Worm (Caenorhabditis elegans) whole organism, young adult: Measurements from ENCODE around the gene srbc-54.

Source experiments
- B0261.1 ChIP-seq: sonication (generic microtip); optimal IDR thresholded peaks from 2 replicates; lab custom pipeline; 2016; ENCODE audit warnings: mild to moderate bottlenecking, missing genetic modification characterization, moderate library complexity, missing compliant biosample characterization
- F55B11.4 ChIP-seq: sonication (generic microtip); optimal IDR thresholded peaks from 2 replicates; lab custom pipeline; 2016; ENCODE audit warnings: missing compliant biosample characterization, missing genetic modification characterization, borderline replicate concordance; ENCODE audit not compliant: insufficient read depth
- Y67H2A.10 ChIP-seq: fragments of 200-800 bp; sonication (Bioruptor generic); conservative IDR thresholded peaks from 2 replicates; pipeline ENCODE4 v1.3.6; 2022; ENCODE audit warnings: missing genetic modification reagents, missing genetic modification characterization, missing compliant biosample characterization
- athp-1 ChIP-seq: sonication (generic microtip); optimal IDR thresholded peaks from 2 replicates; lab custom pipeline; 2017; ENCODE audit warnings: mild to moderate bottlenecking, missing genetic modification characterization, missing compliant biosample characterization
- attf-3 ChIP-seq: fragments of 200-800 bp; sonication (Bioruptor generic); conservative IDR thresholded peaks from 2 replicates; pipeline ENCODE4 v1.3.6; 2022; ENCODE audit warnings: missing genetic modification reagents, missing genetic modification characterization, missing compliant biosample characterization
- cebp-2 ChIP-seq: fragments of 200-800 bp; sonication (Bioruptor generic); IDR thresholded peaks from 2 replicates; pipeline ENCODE4 v1.3.6; 2022; ENCODE audit warnings: missing genetic modification characterization, missing compliant biosample characterization
- ceh-79 ChIP-seq: sonication (generic microtip); optimal IDR thresholded peaks from 2 replicates; lab custom pipeline; 2017; ENCODE audit warnings: mild to moderate bottlenecking, missing genetic modification characterization, missing compliant biosample characterization
- dox-1 ChIP-seq: fragments of 200-800 bp; sonication (Bioruptor generic); IDR thresholded peaks from 2 replicates; pipeline ENCODE4 v1.3.6; 2022; ENCODE audit warnings: missing genetic modification reagents, missing genetic modification characterization, missing compliant biosample characterization
- dpl-1 ChIP-seq: fragments of 150-350 bp; optimal IDR thresholded peaks from 2 replicates; lab custom pipeline; 2014; ENCODE audit warnings: missing biosample characterization, missing genetic modification reagents, missing genetic modification characterization
- egrh-3 ChIP-seq: fragments of 200-800 bp; sonication (Bioruptor generic); IDR thresholded peaks from 2 replicates; pipeline ENCODE4 v1.3.6; 2022; ENCODE audit warnings: missing genetic modification reagents, missing genetic modification characterization, missing compliant biosample characterization
- ets-4 ChIP-seq: fragments of 200-800 bp; sonication (Bioruptor generic); optimal IDR thresholded peaks from 2 replicates; lab custom pipeline; 2018; ENCODE audit warnings: mild to moderate bottlenecking, missing genetic modification characterization, missing compliant biosample characterization
- hlh-26 ChIP-seq: fragments of 200-800 bp; sonication (Bioruptor generic); conservative IDR thresholded peaks from 2 replicates; pipeline ENCODE4 v1.3.6; 2022; ENCODE audit warnings: missing genetic modification reagents, missing genetic modification characterization, missing compliant biosample characterization
- hmg-20 ChIP-seq: fragments of 200-800 bp; sonication (Bioruptor generic); IDR thresholded peaks from 2 replicates; pipeline ENCODE4 v1.3.6; 2022; ENCODE audit warnings: missing genetic modification reagents, missing genetic modification characterization, missing compliant biosample characterization
- hrde-1 ChIP-seq: sonication (generic microtip); optimal IDR thresholded peaks from 2 replicates; lab custom pipeline; 2016; ENCODE audit warnings: missing genetic modification characterization, mild to moderate bottlenecking, missing compliant biosample characterization, moderate library complexity, missing genotype, missing genetic modification reagents, borderline replicate concordance
- hsf-1 ChIP-seq: fragments of 200-800 bp; sonication (Bioruptor generic); IDR thresholded peaks from 2 replicates; pipeline ENCODE4 v1.3.6; 2022; ENCODE audit warnings: missing genetic modification reagents, missing genetic modification characterization, missing compliant biosample characterization
- lin-35 ChIP-seq, 3 experiments: fragments of 150-350 bp in 2 of 3; sonication (generic microtip) in 1 of 3; optimal IDR thresholded peaks; 2 replicates each; lab custom pipeline; 2014 to 2018; ENCODE audit warnings: missing biosample characterization in 3 of 3, missing genetic modification characterization in 3 of 3, missing genetic modification reagents in 3 of 3
- lin-40 ChIP-seq: sonication (generic microtip); optimal IDR thresholded peaks from 2 replicates; lab custom pipeline; 2016; ENCODE audit warnings: missing genetic modification characterization, mild to moderate bottlenecking, missing compliant biosample characterization, missing genotype, missing genetic modification reagents
- lin-54 ChIP-seq: fragments of 200-800 bp; sonication (Bioruptor generic); optimal IDR thresholded peaks from 2 replicates; lab custom pipeline; 2018; ENCODE audit warnings: mild to moderate bottlenecking, missing genetic modification characterization, missing compliant biosample characterization
- lsl-1 ChIP-seq: fragments of 200-800 bp; sonication (Bioruptor generic); optimal IDR thresholded peaks from 2 replicates; lab custom pipeline; 2018; ENCODE audit warnings: mild to moderate bottlenecking, missing genetic modification characterization, moderate library complexity, missing compliant biosample characterization
- mes-4 ChIP-seq: sonication (generic microtip); optimal IDR thresholded peaks from 2 replicates; lab custom pipeline; 2016; ENCODE audit warnings: missing genotype, missing genetic modification characterization, missing compliant biosample characterization
- mxl-1 ChIP-seq: sonication (generic microtip); optimal IDR thresholded peaks from 2 replicates; lab custom pipeline; 2016; ENCODE audit warnings: missing genetic modification characterization, missing compliant biosample characterization
- nhr-179 ChIP-seq: sonication (generic microtip); optimal IDR thresholded peaks from 2 replicates; lab custom pipeline; 2016; ENCODE audit warnings: mild to moderate bottlenecking, missing genetic modification characterization, missing compliant biosample characterization
- rpc-1 ChIP-seq, 2 experiments: fragments of 150-350 bp in 1 of 2; sonication (generic microtip) in 1 of 2; optimal IDR thresholded peaks; 2 replicates each; lab custom pipeline; 2014 to 2018; ENCODE audit warnings: missing biosample characterization in 1 of 2, missing genetic modification characterization in 1 of 2, missing genetic modification reagents in 1 of 2, missing genotype in 1 of 2
- sea-2 ChIP-seq: fragments of 200-800 bp; sonication (Bioruptor generic); IDR thresholded peaks from 2 replicates; pipeline ENCODE4 v1.3.6; 2022; ENCODE audit warnings: missing genetic modification characterization, missing compliant biosample characterization
- snpc-4 ChIP-seq, 5 experiments: fragments of 150-350 bp in 1 of 5; sonication (generic microtip) in 4 of 5; optimal IDR thresholded peaks; 2 replicates each; lab custom pipeline; 2014 to 2018; ENCODE audit warnings: missing genetic modification characterization in 5 of 5, missing biosample characterization in 3 of 5, antibody characterized with exemption in 2 of 5, mild to moderate bottlenecking in 2 of 5, missing compliant biosample characterization in 2 of 5, missing genotype in 2 of 5, moderate library complexity in 2 of 5, missing genetic modification reagents in 1 of 5
- tbx-9 ChIP-seq: sonication (generic microtip); optimal IDR thresholded peaks from 2 replicates; lab custom pipeline; 2016; ENCODE audit warnings: borderline replicate concordance, missing genetic modification characterization, inconsistent platforms, missing compliant biosample characterization
- unc-130 ChIP-seq: sonication (generic microtip); optimal IDR thresholded peaks from 2 replicates; lab custom pipeline; 2016; ENCODE audit warnings: missing genetic modification reagents, missing genetic modification characterization, missing compliant biosample characterization
- xnd-1 ChIP-seq: sonication (generic microtip); optimal IDR thresholded peaks from 2 replicates; lab custom pipeline; 2016; ENCODE audit warnings: missing genotype, missing genetic modification reagents, missing genetic modification characterization, missing compliant biosample characterization
- zim-3 ChIP-seq: sonication (generic microtip); optimal IDR thresholded peaks from 2 replicates; lab custom pipeline; 2017; ENCODE audit warnings: mild to moderate bottlenecking, missing genetic modification characterization, moderate library complexity, missing compliant biosample characterization
- ztf-3 ChIP-seq: fragments of 200-800 bp; sonication (Bioruptor generic); optimal IDR thresholded peaks from 2 replicates; lab custom pipeline; 2018; ENCODE audit warnings: mild to moderate bottlenecking, missing genetic modification characterization, missing compliant biosample characterization

Gene srbc-54

DNA sequence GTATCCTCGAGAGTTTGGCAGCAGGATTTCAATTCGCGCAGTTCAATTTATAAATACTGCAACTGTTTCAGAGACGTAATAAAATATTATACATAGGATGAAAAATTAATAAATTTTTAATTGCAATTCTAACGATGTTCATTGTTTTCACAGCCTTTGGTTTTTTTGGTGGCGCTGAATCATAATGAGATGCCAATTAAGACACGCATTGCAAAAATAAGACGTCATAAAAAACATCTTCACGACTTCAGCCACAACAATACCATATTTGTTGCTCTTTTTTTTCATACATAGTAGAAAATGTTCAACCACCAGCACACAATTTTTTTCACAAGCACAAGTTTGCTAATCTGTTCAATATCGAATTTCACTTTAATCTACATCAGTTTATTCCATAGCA lies 38.8 kb upstream of the srbc-54 start, which contains the start of gene str-56:
str-56 (plus strand) TSS at position 301 of the 400 bp plus-strand sequence.
- no peak for TF ChIP-seq ets-4
- no peak for TF ChIP-seq ceh-79
- TF ChIP-seq attf-3 (GFP tag; lab: Robert Waterston, UW) = no peak
- no peak for TF ChIP-seq mes-4
- TF ChIP-seq rpc-1 (optimal IDR thresholded peaks at IDR 0.05; lab: Kevin White, UChicago) = no peak
- no peak for TF ChIP-seq rpc-1 (tag; optimal IDR thresholded peaks at IDR 0.05; lab: Kevin White, UChicago)
- TF ChIP-seq, all 124 proteins: peak for 0

DNA sequence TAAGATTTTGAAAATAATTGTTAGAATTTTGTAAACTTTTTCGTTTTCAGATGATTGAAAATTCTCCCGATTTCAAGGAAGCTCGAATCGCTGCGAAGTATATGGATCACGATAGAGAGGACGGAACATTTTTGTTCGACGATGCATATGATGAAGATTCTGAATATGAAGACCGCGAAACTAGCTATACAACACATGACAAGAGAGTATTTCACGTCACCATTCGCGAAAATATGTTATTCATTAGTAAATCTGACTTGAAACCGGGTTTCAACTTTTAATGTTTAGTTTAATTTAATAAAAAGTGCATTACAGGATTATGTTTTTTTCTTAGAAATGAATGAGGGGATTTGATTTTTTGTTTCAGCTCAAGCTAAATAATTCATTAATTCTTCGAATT lies 36.8 kb upstream of the srbc-54 start, which contains the start of gene str-57:
str-57 (plus strand) TSS at position 301 of the 400 bp plus-strand sequence.
- TF ChIP-seq zim-3 (tag; lab: Kevin White, UChicago) (no peak), Y67H2A.10 (GFP tag; lab: Robert Waterston, UW) (no peak), cebp-2 (GFP tag; lab: Robert Waterston, UW) (no peak), hsf-1 (no peak), hmg-20 (GFP tag; lab: Robert Waterston, UW) (no peak), dpl-1 (no peak), ceh-79 (no peak)

DNA sequence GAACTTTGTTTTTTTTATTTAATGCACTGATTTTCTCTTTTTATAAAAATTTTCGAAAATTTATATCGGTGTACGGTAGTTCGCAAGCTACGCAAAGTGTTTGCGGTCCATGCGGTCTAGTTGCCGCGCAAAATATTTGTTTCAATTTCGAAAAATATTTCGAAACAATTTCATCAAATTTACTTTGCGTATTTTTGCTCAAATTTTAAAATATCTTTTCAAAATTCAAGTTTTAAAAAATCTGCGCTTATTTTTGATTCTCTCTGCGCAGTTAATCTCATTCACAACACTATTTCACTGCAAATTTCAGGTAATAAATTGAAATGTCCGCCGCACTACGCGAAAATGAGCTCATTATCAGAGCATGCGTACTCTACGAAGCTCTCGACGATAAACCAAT lies 33.9 kb upstream of the srbc-54 start, which contains the start of gene fbxa-197:
fbxa-197 (plus strand) TSS at position 301 of the 400 bp plus-strand sequence.
- peak; percentile 78 for TF ChIP-seq lsl-1 (GFP tag; lab: Kevin White, UChicago)
- no peak for TF ChIP-seq egrh-3 (GFP tag; lab: Robert Waterston, UW)
- no peak for TF ChIP-seq athp-1
- TF ChIP-seq, all 124 proteins: peak for 1

DNA sequence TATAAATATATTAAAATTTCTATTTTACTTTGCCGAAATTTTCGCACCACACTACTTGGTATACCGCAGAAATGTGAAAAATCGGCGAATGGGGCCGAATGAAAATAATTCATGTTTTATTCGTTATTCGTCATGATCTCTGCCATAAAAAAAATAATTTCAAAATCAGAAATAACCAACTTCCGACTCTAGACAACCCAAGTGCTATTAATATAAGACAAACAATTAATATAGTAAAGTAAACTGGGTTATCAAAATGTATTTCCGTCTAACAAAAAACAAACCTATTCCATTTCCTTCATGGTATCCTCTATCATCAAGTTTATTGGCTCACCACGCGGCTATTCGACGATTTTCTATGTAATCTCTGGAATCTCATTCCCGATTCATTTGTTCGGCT lies 32.3 kb upstream of the srbc-54 start, which contains the start of gene srh-293:
srh-293 (plus strand) TSS at position 301 of the 400 bp plus-strand sequence.
- TF ChIP-seq F55B11.4 (no peak), hrde-1 (no peak), egrh-3 (GFP tag; lab: Robert Waterston, UW) (no peak), hlh-26 (GFP tag; lab: Robert Waterston, UW) (no peak), nhr-179 (no peak), zim-3 (tag; lab: Kevin White, UChicago) (no peak), dox-1 (GFP tag; lab: Robert Waterston, UW) (no peak), B0261.1 (tag; lab: Kevin White, UChicago) (no peak)

DNA sequence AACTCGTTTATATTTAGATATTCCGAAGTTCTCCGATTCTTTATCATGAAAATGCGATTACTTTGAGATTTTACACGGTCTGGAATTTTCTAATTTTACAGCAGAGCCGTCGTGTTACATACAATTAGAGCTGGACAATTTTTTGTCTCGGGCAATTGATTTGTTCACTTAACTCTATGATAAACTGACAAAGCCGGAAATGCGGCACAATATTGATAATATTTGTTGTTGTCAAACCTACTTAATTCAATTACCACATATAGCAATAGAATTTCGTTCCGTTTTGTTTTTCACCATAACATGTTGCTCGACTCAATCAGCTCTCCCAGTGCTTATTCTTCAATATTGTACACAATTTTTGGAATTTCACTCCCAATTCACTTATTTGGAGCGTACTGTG lies 29.5 kb upstream of the srbc-54 start, which contains the start of gene srh-299:
srh-299 (plus strand) TSS at position 301 of the 400 bp plus-strand sequence.
- TF ChIP-seq F55B11.4 (no peak), mes-4 (no peak), snpc-4 (GFP tag; optimal IDR thresholded peaks at IDR 0.05; lab: Kevin White, UChicago) (no peak), snpc-4 (tag; optimal IDR thresholded peaks at IDR 0.05; lab: Kevin White, UChicago) (no peak), xnd-1 (tag; lab: Kevin White, UChicago) (no peak), lin-54 (GFP tag; lab: Kevin White, UChicago) (no peak), tbx-9 (no peak), lin-35 (GFP tag; optimal IDR thresholded peaks at IDR 0.05; lab: Kevin White, UChicago) (no peak), sea-2 (GFP tag; lab: Robert Waterston, UW) (no peak), ztf-3 (GFP tag; lab: Kevin White, UChicago) (no peak), rpc-1 (optimal IDR thresholded peaks at IDR 0.05; lab: Kevin White, UChicago) (no peak), rpc-1 (tag; optimal IDR thresholded peaks at IDR 0.05; lab: Kevin White, UChicago) (no peak), lin-40 (tag; lab: Kevin White, UChicago) (no peak), unc-130 (GFP tag; lab: Kevin White, UChicago) (no peak), hsf-1 (no peak), mxl-1 (no peak)
- TF ChIP-seq, all 124 proteins: peak for 0
